Fruit fly (Drosophila melanogaster): ENCODE measurements around the gene anne.
A peak's percentile ranks its signal among the peaks of the same experiment; 100 is the strongest.

- no peak for TF ChIP-seq CG6854 (GFP tag; optimal IDR thresholded peaks at IDR 0.05)
- no peak for TF ChIP-seq CG4318 (GFP tag; optimal IDR thresholded peaks at IDR 0.05)
- no peak for TF ChIP-seq Ets21C (GFP tag; optimal IDR thresholded peaks at IDR 0.05)
- no peak for TF ChIP-seq esn (GFP tag; optimal IDR thresholded peaks at IDR 0.05)
- no peak for TF ChIP-seq CG1621 (tag; optimal IDR thresholded peaks at IDR 0.05)
- no peak for TF ChIP-seq achi (GFP tag; optimal IDR thresholded peaks at IDR 0.05)
- TF ChIP-seq CG8632 (GFP tag; optimal IDR thresholded peaks at IDR 0.05): no peak
- no peak for TF ChIP-seq cyc (GFP tag; optimal IDR thresholded peaks at IDR 0.05)
- no peak for TF ChIP-seq Met (GFP tag; optimal IDR thresholded peaks at IDR 0.05)
- TF ChIP-seq salr (GFP tag; optimal IDR thresholded peaks at IDR 0.05): no peak
- no peak for TF ChIP-seq acj6 (GFP tag; optimal IDR thresholded peaks at IDR 0.05)
- no peak for TF ChIP-seq CG11294 (GFP tag; IDR thresholded peaks at IDR 0.05)
- TF ChIP-seq Smox (GFP tag; optimal IDR thresholded peaks at IDR 0.05): no peak
- peak; percentile 25 for TF ChIP-seq Eip78C (GFP tag)
These were observed 44.7 kb upstream of the anne start for dm6 chr4:87278-87677.
